Worm (Caenorhabditis elegans) whole organism, L1 larva: Measurements from ENCODE around the gene Y70C5B.2.

ENCODE experiments used
- C04F5.9 ChIP-seq: sonication (generic microtip); optimal IDR thresholded peaks from 2 replicates; lab custom pipeline; 2016; ENCODE audit warnings: missing genetic modification characterization, missing compliant biosample characterization
- Y116A8C.19 ChIP-seq: sonication (generic microtip); optimal IDR thresholded peaks from 2 replicates; lab custom pipeline; 2016; ENCODE audit warnings: missing compliant biosample characterization, missing genetic modification characterization, borderline replicate concordance
- ama-1 ChIP-seq: fragments of 150-350 bp; optimal IDR thresholded peaks from 2 replicates; lab custom pipeline; 2014
- elt-3 ChIP-seq, 6 experiments: fragments of 150-350 bp in 1 of 6; sonication (generic microtip); optimal IDR thresholded peaks; 2 replicates each; lab custom pipeline; 2017 to 2018; ENCODE audit warnings: missing biosample characterization in 6 of 6, missing genetic modification characterization in 6 of 6, inconsistent platforms in 1 of 6
- fkh-10 ChIP-seq: sonication (generic microtip); optimal IDR thresholded peaks from 2 replicates; lab custom pipeline; 2017; ENCODE audit warnings: missing biosample characterization, missing genetic modification reagents, missing genetic modification characterization
- isw-1 ChIP-seq: fragments of 200-800 bp; sonication (Bioruptor generic); IDR thresholded peaks from 2 replicates; pipeline ENCODE4 v1.3.6; 2022; ENCODE audit warnings: missing genetic modification characterization, missing compliant biosample characterization
- lin-15B ChIP-seq: fragments of 150-350 bp; sonication (generic microtip); optimal IDR thresholded peaks from 3 replicates; lab custom pipeline; 2014; ENCODE audit warnings: missing biosample characterization, missing genetic modification characterization
- mdl-1 ChIP-seq, 2 experiments: fragments of 150-350 bp; optimal IDR thresholded peaks; 2 replicates each; lab custom pipeline; 2014 to 2017; ENCODE audit warnings: missing biosample characterization in 2 of 2, missing genetic modification characterization in 2 of 2, inconsistent platforms in 1 of 2
- nhr-12 ChIP-seq: sonication (generic microtip); optimal IDR thresholded peaks from 2 replicates; lab custom pipeline; 2017; ENCODE audit warnings: missing biosample characterization, missing genetic modification characterization
- nhr-77 ChIP-seq: fragments of 150-350 bp; optimal IDR thresholded peaks from 2 replicates; lab custom pipeline; 2014; ENCODE audit warnings: missing biosample characterization, missing genetic modification characterization
- pag-3 ChIP-seq: sonication (generic microtip); optimal IDR thresholded peaks from 2 replicates; lab custom pipeline; 2017; ENCODE audit warnings: missing genetic modification characterization, mild to moderate bottlenecking, missing compliant biosample characterization, antibody characterized with exemption, borderline replicate concordance; ENCODE audit not compliant: insufficient read depth
- unc-62 ChIP-seq: fragments of 150-350 bp; optimal IDR thresholded peaks from 2 replicates; lab custom pipeline; 2014; ENCODE audit warnings: missing biosample characterization, missing genetic modification reagents, missing genetic modification characterization
- unc-98 ChIP-seq: fragments of 200-800 bp; sonication (Bioruptor generic); IDR thresholded peaks from 2 replicates; pipeline ENCODE4 v1.3.6; 2022; ENCODE audit warnings: missing genetic modification characterization, missing compliant biosample characterization

- TF ChIP-seq elt-3 (tag; optimal IDR thresholded peaks at IDR 0.05; lab: Kevin White, UChicago) (no peak), mdl-1 (tag; optimal IDR thresholded peaks at IDR 0.05; lab: Kevin White, UChicago) (no peak), fkh-10 (GFP tag; lab: Kevin White, UChicago) (no peak), lin-15B (tag; lab: Kevin White, UChicago) (no peak), isw-1 (GFP tag; lab: Robert Waterston, UW) (no peak), unc-98 (GFP tag; lab: Robert Waterston, UW) (no peak), unc-62 (no peak), C04F5.9 (tag; lab: Kevin White, UChicago) (no peak), nhr-12 (tag; lab: Kevin White, UChicago) (no peak), pag-3 (tag; lab: Kevin White, UChicago) (no peak), ama-1 (no peak), nhr-77 (no peak), Y116A8C.19 (tag; lab: Kevin White, UChicago) (no peak)
Measured at ce11 chrV:16682886-16683285, 22.2 kb upstream of the Y70C5B.2 start, which contains the start of gene srw-36.
